Worm (Caenorhabditis elegans) whole organism, young adult: ENCODE results near the gene rpl-38.

Experiments
- B0261.1 ChIP-seq: sonication (generic microtip); optimal IDR thresholded peaks from 2 replicates; lab custom pipeline; 2016; ENCODE audit warnings: mild to moderate bottlenecking, missing genetic modification characterization, moderate library complexity, missing compliant biosample characterization
- B0336.3 ChIP-seq: fragments of 200-800 bp; sonication (Bioruptor generic); IDR thresholded peaks from 2 replicates; pipeline ENCODE4 v1.3.6; 2022; ENCODE audit warnings: missing genetic modification characterization, missing compliant biosample characterization
- F10E7.11 ChIP-seq: sonication (generic microtip); optimal IDR thresholded peaks from 2 replicates; lab custom pipeline; 2017; ENCODE audit warnings: mild to moderate bottlenecking, missing genetic modification characterization, moderate library complexity, missing compliant biosample characterization
- F33H1.4 ChIP-seq: fragments of 200-800 bp; sonication (Bioruptor generic); IDR thresholded peaks from 2 replicates; pipeline ENCODE4 v1.3.6; 2022; ENCODE audit warnings: missing genetic modification reagents, missing genetic modification characterization, missing compliant biosample characterization
- F49E8.2 ChIP-seq: sonication (generic microtip); optimal IDR thresholded peaks from 3 replicates; lab custom pipeline; 2017; ENCODE audit warnings: missing genetic modification characterization, mild to moderate bottlenecking, missing compliant biosample characterization, antibody characterized with exemption, moderate library complexity; ENCODE audit not compliant: insufficient read depth
- F57A8.1 ChIP-seq: fragments of 200-800 bp; sonication (Bioruptor generic); optimal IDR thresholded peaks from 2 replicates; lab custom pipeline; 2018; ENCODE audit warnings: mild to moderate bottlenecking, missing genetic modification characterization, moderate library complexity, missing compliant biosample characterization
- K12H6.12 ChIP-seq: fragments of 200-800 bp; sonication (Bioruptor generic); optimal IDR thresholded peaks from 2 replicates; lab custom pipeline; 2018; ENCODE audit warnings: mild to moderate bottlenecking, missing genetic modification characterization, missing compliant biosample characterization
- Y53F4B.3 ChIP-seq: fragments of 200-800 bp; sonication (Bioruptor generic); IDR thresholded peaks from 2 replicates; pipeline ENCODE4 v1.3.6; 2022; ENCODE audit warnings: missing genetic modification reagents, missing genetic modification characterization, missing compliant biosample characterization
- Y53G8AR.9 ChIP-seq: fragments of 200-800 bp; sonication (Bioruptor generic); conservative IDR thresholded peaks from 2 replicates; pipeline ENCODE4 v1.3.6; 2022; ENCODE audit warnings: missing genetic modification reagents, missing genetic modification characterization, missing compliant biosample characterization
- Y95B8A.8 ChIP-seq: fragments of 200-800 bp; sonication (Bioruptor generic); IDR thresholded peaks from 2 replicates; pipeline ENCODE4 v1.3.6; 2022; ENCODE audit warnings: missing genetic modification reagents, missing genetic modification characterization, missing compliant biosample characterization
- ZK185.1 ChIP-seq: sonication (generic microtip); optimal IDR thresholded peaks from 2 replicates; lab custom pipeline; 2016; ENCODE audit warnings: mild to moderate bottlenecking, missing genetic modification characterization, missing compliant biosample characterization; ENCODE audit not compliant: poor library complexity, severe bottlenecking
- attf-5 ChIP-seq: fragments of 200-800 bp; sonication (Bioruptor generic); optimal IDR thresholded peaks from 2 replicates; lab custom pipeline; 2018; ENCODE audit warnings: mild to moderate bottlenecking, missing genetic modification characterization, missing compliant biosample characterization
- cebp-1 ChIP-seq, 2 experiments: fragments of 200-800 bp in 1 of 2; sonication (Bioruptor generic) in 1 of 2; sonication (generic microtip) in 1 of 2; IDR thresholded peaks in 1 of 2; optimal IDR thresholded peaks in 1 of 2; 2 replicates each; pipeline versions ENCODE4 v1.3.6 to Lab custom; 2017 to 2022; ENCODE audit warnings: missing compliant biosample characterization in 2 of 2, missing genetic modification characterization in 2 of 2, mild to moderate bottlenecking in 1 of 2, missing genetic modification reagents in 1 of 2, moderate library complexity in 1 of 2
- ceh-100 ChIP-seq: fragments of 200-800 bp; sonication (Bioruptor generic); IDR thresholded peaks from 2 replicates; pipeline ENCODE4 v1.3.6; 2022; ENCODE audit warnings: missing genetic modification reagents, missing genetic modification characterization, missing compliant biosample characterization
- ceh-91 ChIP-seq: fragments of 200-800 bp; sonication (Bioruptor generic); IDR thresholded peaks from 2 replicates; pipeline ENCODE4 v1.3.6; 2022; ENCODE audit warnings: missing genetic modification reagents, missing genetic modification characterization, missing compliant biosample characterization
- dox-1 ChIP-seq: fragments of 200-800 bp; sonication (Bioruptor generic); IDR thresholded peaks from 2 replicates; pipeline ENCODE4 v1.3.6; 2022; ENCODE audit warnings: missing genetic modification reagents, missing genetic modification characterization, missing compliant biosample characterization
- dpl-1 ChIP-seq: fragments of 150-350 bp; optimal IDR thresholded peaks from 2 replicates; lab custom pipeline; 2014; ENCODE audit warnings: missing biosample characterization, missing genetic modification reagents, missing genetic modification characterization
- efl-1 ChIP-seq: fragments of 150-350 bp; optimal IDR thresholded peaks from 2 replicates; lab custom pipeline; 2014; ENCODE audit warnings: missing biosample characterization, missing genetic modification reagents, missing genetic modification characterization
- ekl-4 ChIP-seq: fragments of 200-800 bp; sonication (Bioruptor generic); IDR thresholded peaks from 2 replicates; pipeline ENCODE4 v1.3.6; 2022; ENCODE audit warnings: missing genetic modification reagents, missing genetic modification characterization, missing compliant biosample characterization
- him-1 ChIP-seq: sonication (generic microtip); optimal IDR thresholded peaks from 2 replicates; lab custom pipeline; 2016; ENCODE audit warnings: missing genotype, missing genetic modification reagents, missing genetic modification characterization, missing compliant biosample characterization
- hlh-12 ChIP-seq: sonication (generic microtip); optimal IDR thresholded peaks from 2 replicates; lab custom pipeline; 2016; ENCODE audit warnings: missing genetic modification characterization, missing compliant biosample characterization
- hmg-1.2 ChIP-seq: fragments of 200-800 bp; sonication (Bioruptor generic); IDR thresholded peaks from 2 replicates; pipeline ENCODE4 v1.3.6; 2022; ENCODE audit warnings: missing genetic modification reagents, missing genetic modification characterization, missing compliant biosample characterization
- hmg-20 ChIP-seq: fragments of 200-800 bp; sonication (Bioruptor generic); IDR thresholded peaks from 2 replicates; pipeline ENCODE4 v1.3.6; 2022; ENCODE audit warnings: missing genetic modification reagents, missing genetic modification characterization, missing compliant biosample characterization
- hsf-1 ChIP-seq: fragments of 200-800 bp; sonication (Bioruptor generic); IDR thresholded peaks from 2 replicates; pipeline ENCODE4 v1.3.6; 2022; ENCODE audit warnings: missing genetic modification reagents, missing genetic modification characterization, missing compliant biosample characterization
- lin-35 ChIP-seq, 3 experiments: fragments of 150-350 bp in 2 of 3; sonication (generic microtip) in 1 of 3; optimal IDR thresholded peaks; 2 replicates each; lab custom pipeline; 2014 to 2018; ENCODE audit warnings: missing biosample characterization in 3 of 3, missing genetic modification characterization in 3 of 3, missing genetic modification reagents in 3 of 3
- lin-40 ChIP-seq: sonication (generic microtip); optimal IDR thresholded peaks from 2 replicates; lab custom pipeline; 2016; ENCODE audit warnings: missing genetic modification characterization, mild to moderate bottlenecking, missing compliant biosample characterization, missing genotype, missing genetic modification reagents
- lsy-27 ChIP-seq: sonication (generic microtip); optimal IDR thresholded peaks from 2 replicates; lab custom pipeline; 2017; ENCODE audit warnings: missing genetic modification characterization, mild to moderate bottlenecking, missing compliant biosample characterization, antibody characterized with exemption, missing genotype, borderline replicate concordance; ENCODE audit not compliant: insufficient read depth
- madf-3 ChIP-seq: fragments of 200-800 bp; sonication (Bioruptor generic); IDR thresholded peaks from 2 replicates; pipeline ENCODE4 v1.3.6; 2022; ENCODE audit warnings: missing genetic modification reagents, missing genetic modification characterization, missing compliant biosample characterization
- madf-6 ChIP-seq: fragments of 200-800 bp; sonication (Bioruptor generic); IDR thresholded peaks from 2 replicates; pipeline ENCODE4 v1.3.6; 2022; ENCODE audit warnings: missing genetic modification reagents, missing genetic modification characterization, missing compliant biosample characterization
- mcd-1 ChIP-seq: fragments of 200-800 bp; sonication (Bioruptor generic); IDR thresholded peaks from 2 replicates; pipeline ENCODE4 v1.3.6; 2022; ENCODE audit warnings: missing genetic modification reagents, missing genetic modification characterization, missing compliant biosample characterization
- mel-28 ChIP-seq: sonication (generic microtip); optimal IDR thresholded peaks from 2 replicates; lab custom pipeline; 2016; ENCODE audit warnings: borderline replicate concordance, mild to moderate bottlenecking, missing genetic modification characterization, missing compliant biosample characterization
- nfyb-1 ChIP-seq: fragments of 200-800 bp; sonication (Bioruptor generic); IDR thresholded peaks from 2 replicates; pipeline ENCODE4 v1.3.6; 2022; ENCODE audit warnings: missing genetic modification reagents, missing genetic modification characterization, missing compliant biosample characterization
- nhr-27 ChIP-seq: fragments of 200-800 bp; sonication (Bioruptor generic); optimal IDR thresholded peaks from 2 replicates; lab custom pipeline; 2018; ENCODE audit warnings: mild to moderate bottlenecking, missing genetic modification characterization, moderate library complexity, missing compliant biosample characterization
- pbrm-1 ChIP-seq: fragments of 200-800 bp; sonication (Bioruptor generic); IDR thresholded peaks from 2 replicates; pipeline ENCODE4 v1.3.6; 2022; ENCODE audit warnings: missing genetic modification reagents, missing genetic modification characterization, missing compliant biosample characterization
- rcor-1 ChIP-seq: fragments of 200-800 bp; sonication (Bioruptor generic); IDR thresholded peaks from 2 replicates; pipeline ENCODE4 v1.3.6; 2022; ENCODE audit warnings: missing genetic modification reagents, missing genetic modification characterization, missing compliant biosample characterization
- rpc-1 ChIP-seq, 2 experiments: fragments of 150-350 bp in 1 of 2; sonication (generic microtip) in 1 of 2; optimal IDR thresholded peaks; 2 replicates each; lab custom pipeline; 2014 to 2018; ENCODE audit warnings: missing biosample characterization in 1 of 2, missing genetic modification characterization in 1 of 2, missing genetic modification reagents in 1 of 2, missing genotype in 1 of 2
- sea-2 ChIP-seq: fragments of 200-800 bp; sonication (Bioruptor generic); IDR thresholded peaks from 2 replicates; pipeline ENCODE4 v1.3.6; 2022; ENCODE audit warnings: missing genetic modification characterization, missing compliant biosample characterization
- snpc-1.1 ChIP-seq: sonication (generic microtip); optimal IDR thresholded peaks from 2 replicates; lab custom pipeline; 2017; ENCODE audit warnings: missing genetic modification characterization, mild to moderate bottlenecking, missing compliant biosample characterization, antibody characterized with exemption, moderate library complexity, missing genotype, missing genetic modification reagents; ENCODE audit not compliant: insufficient read depth
- snpc-3.4 ChIP-seq: sonication (generic microtip); optimal IDR thresholded peaks from 2 replicates; lab custom pipeline; 2017; ENCODE audit warnings: missing genetic modification characterization, mild to moderate bottlenecking, missing compliant biosample characterization, antibody characterized with exemption, moderate library complexity, missing genotype, missing genetic modification reagents
- tlf-1 ChIP-seq: fragments of 200-800 bp; sonication (Bioruptor generic); optimal IDR thresholded peaks from 2 replicates; lab custom pipeline; 2018; ENCODE audit warnings: mild to moderate bottlenecking, missing genetic modification characterization, missing compliant biosample characterization
- xnd-1 ChIP-seq: sonication (generic microtip); optimal IDR thresholded peaks from 2 replicates; lab custom pipeline; 2016; ENCODE audit warnings: missing genotype, missing genetic modification reagents, missing genetic modification characterization, missing compliant biosample characterization
- zim-3 ChIP-seq: sonication (generic microtip); optimal IDR thresholded peaks from 2 replicates; lab custom pipeline; 2017; ENCODE audit warnings: mild to moderate bottlenecking, missing genetic modification characterization, moderate library complexity, missing compliant biosample characterization
- ztf-18 ChIP-seq: sonication (generic microtip); optimal IDR thresholded peaks from 2 replicates; lab custom pipeline; 2016; ENCODE audit warnings: missing genotype, mild to moderate bottlenecking, missing genetic modification characterization, missing compliant biosample characterization
- ztf-22 ChIP-seq: fragments of 200-800 bp; sonication (Bioruptor generic); optimal IDR thresholded peaks from 2 replicates; lab custom pipeline; 2018; ENCODE audit warnings: mild to moderate bottlenecking, missing genetic modification characterization, moderate library complexity, missing compliant biosample characterization
- ztf-26 ChIP-seq: sonication (generic microtip); optimal IDR thresholded peaks from 2 replicates; lab custom pipeline; 2017; ENCODE audit warnings: missing genetic modification characterization, missing compliant biosample characterization

Gene rpl-38

ce11 chrV:15511613-15512216 lies at the start of gene rpl-38:
Gene rpl-38, plus strand, starts transcription at chrV:15512166.
- TF ChIP-seq Y53G8AR.9 (GFP tag; lab: Robert Waterston, UW) (peak; percentile 79), hsf-1 (GFP tag; lab: Robert Waterston, UW) (peak; percentile 60; the same call in 1 of the 2 replicates), him-1 (tag; lab: Kevin White, UChicago) (peak; percentile 76), lin-40 (tag; lab: Kevin White, UChicago) (peak; percentile 78), sea-2 (GFP tag; lab: Robert Waterston, UW) (no peak), madf-3 (GFP tag; lab: Robert Waterston, UW) (peak; percentile 58; the same call in 1 of the 2 replicates), rpc-1 (optimal IDR thresholded peaks at IDR 0.05; lab: Kevin White, UChicago) (no peak), rpc-1 (tag; optimal IDR thresholded peaks at IDR 0.05; lab: Kevin White, UChicago) (peak; percentile 7), F33H1.4 (peak; percentile 99), xnd-1 (tag; lab: Kevin White, UChicago) (peak; percentile 70), ZK185.1 (peak; percentile 50), efl-1 (GFP tag; lab: Kevin White, UChicago) (peak; percentile 58), nhr-27 (no peak), attf-5 (GFP tag; lab: Kevin White, UChicago) (peak; percentile 11), zim-3 (tag; lab: Kevin White, UChicago) (no peak), snpc-3.4 (tag; lab: Kevin White, UChicago) (peak; percentile 90), rcor-1 (GFP tag; lab: Robert Waterston, UW) (peak; percentile 75), ceh-100 (GFP tag; lab: Robert Waterston, UW) (peak; percentile 38; the same call in 1 of the 2 replicates), B0336.3 (GFP tag; lab: Robert Waterston, UW) (peak; percentile 40; the same call in 1 of the 2 replicates), nfyb-1 (GFP tag; lab: Robert Waterston, UW) (peak; percentile 85), hmg-1.2 (GFP tag; lab: Robert Waterston, UW) (peak; percentile 63), Y53F4B.3 (no peak), mcd-1 (GFP tag; lab: Robert Waterston, UW) (peak; percentile 75), madf-6 (GFP tag; lab: Robert Waterston, UW) (peak; percentile 91), K12H6.12 (tag; lab: Kevin White, UChicago) (peak; percentile 30), tlf-1 (GFP tag; lab: Kevin White, UChicago) (peak; percentile 63), lin-35 (GFP tag; optimal IDR thresholded peaks at IDR 0.05; lab: Kevin White, UChicago) (peak in 1 of 3 experiments; percentile 81), Y95B8A.8 (0 out of 2 replicates have a peak, but pooled peaks have one; percentile 48), ztf-22 (GFP tag; lab: Kevin White, UChicago) (no peak), hmg-20 (GFP tag; lab: Robert Waterston, UW) (peak; percentile 19; the same call in 1 of the 2 replicates), F10E7.11 (no peak), pbrm-1 (GFP tag; lab: Robert Waterston, UW) (peak; percentile 90), B0261.1 (tag; lab: Kevin White, UChicago) (peak; percentile 46), dpl-1 (GFP tag; lab: Kevin White, UChicago) (peak; percentile 52), lsy-27 (tag; lab: Kevin White, UChicago) (peak; percentile 34), ekl-4 (GFP tag; lab: Robert Waterston, UW) (peak; percentile 52), F57A8.1 (GFP tag; lab: Kevin White, UChicago) (no peak), mel-28 (tag; lab: Kevin White, UChicago) (peak; percentile 2), hlh-12 (tag; lab: Kevin White, UChicago) (no peak), cebp-1 (GFP tag; IDR thresholded peaks at IDR 0.05; lab: Robert Waterston, UW) (no peak), cebp-1 (tag; optimal IDR thresholded peaks at IDR 0.05; lab: Kevin White, UChicago) (peak; percentile 64), ztf-26 (tag; lab: Kevin White, UChicago) (no peak), ceh-91 (peak; percentile 66), dox-1 (GFP tag; lab: Robert Waterston, UW) (peak; percentile 66), ztf-18 (tag; lab: Kevin White, UChicago) (peak; percentile 31), F49E8.2 (tag; lab: Kevin White, UChicago) (peak; percentile 75), snpc-1.1 (tag; lab: Kevin White, UChicago) (peak; percentile 63)
